Fruit fly (Drosophila melanogaster): Measurements from ENCODE around the gene CG44227.
A peak's percentile ranks its signal among the peaks of the same experiment; 100 is the strongest.

Gene CG44227

DNA sequence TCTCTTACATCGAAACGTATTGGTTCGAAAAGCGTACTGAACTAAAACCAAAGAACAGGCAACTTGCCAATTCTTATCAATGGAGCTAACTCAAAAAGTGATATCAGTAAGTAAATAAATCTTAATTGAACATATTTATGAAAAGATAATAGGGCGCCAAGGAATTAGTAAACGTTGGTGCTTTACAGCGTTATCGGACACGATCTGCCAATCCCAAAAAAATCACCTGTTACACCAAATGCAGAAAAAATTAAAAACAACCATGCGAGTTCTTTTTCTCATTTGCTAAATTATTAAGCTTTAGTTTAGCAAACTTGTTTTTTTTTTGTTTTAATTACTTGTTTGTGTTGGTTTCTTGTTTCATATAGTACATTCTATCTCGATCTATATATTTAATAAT, 30.3 kb downstream of the CG44227 start, which contains the start of gene CG42489:
CG42489 (minus strand) TSS at position 101 of the 400 bp plus-strand sequence.
- no peak for TF ChIP-seq jing (GFP tag; optimal IDR thresholded peaks at IDR 0.05)
- TF ChIP-seq CG17802 (tag; optimal IDR thresholded peaks at IDR 0.05) = no peak
- no peak for TF ChIP-seq Oaz (GFP tag; IDR thresholded peaks at IDR 0.05)
- no peak for TF ChIP-seq sens-2 (GFP tag; IDR thresholded peaks at IDR 0.05)
- peak; percentile 6 for TF ChIP-seq CG34376 (GFP tag; optimal IDR thresholded peaks at IDR 0.05)
- TF ChIP-seq ind (GFP tag; optimal IDR thresholded peaks at IDR 0.05) = no peak
- TF ChIP-seq exex (tag; optimal IDR thresholded peaks at IDR 0.05) = peak; percentile 64
- peak; percentile 8 for TF ChIP-seq grn (GFP tag; optimal IDR thresholded peaks at IDR 0.05)
- peak; percentile 8 for TF ChIP-seq HmgZ (tag; optimal IDR thresholded peaks at IDR 0.05)

DNA sequence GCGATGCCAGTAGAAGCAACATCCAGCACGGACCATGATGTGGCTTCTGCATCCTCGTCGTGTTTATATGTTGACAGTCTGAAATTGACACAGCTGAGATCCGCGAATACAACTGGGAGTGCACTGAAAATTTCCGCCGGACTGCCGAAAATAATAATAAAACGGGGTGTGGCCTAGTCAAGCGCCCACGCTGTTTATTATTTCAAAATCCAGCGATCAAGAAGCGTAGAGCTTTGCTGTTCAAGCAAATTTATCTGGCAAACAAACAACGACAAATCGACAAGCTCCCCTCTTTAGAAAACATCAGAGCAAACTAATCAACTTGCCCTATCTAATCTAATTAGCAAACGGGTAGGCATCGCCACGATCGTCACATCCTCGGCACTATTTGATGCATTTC, 30.9 kb downstream of the CG44227 start:
- no peak for TF ChIP-seq CG12391 (tag; optimal IDR thresholded peaks at IDR 0.05)
- TF ChIP-seq CG11247 (GFP tag; IDR thresholded peaks at IDR 0.05) = no peak
- TF ChIP-seq CG7372 (GFP tag; IDR thresholded peaks at IDR 0.05) = no peak
- TF ChIP-seq Ssrp (tag; optimal IDR thresholded peaks at IDR 0.05) = no peak
- no peak for TF ChIP-seq Myb (GFP tag; optimal IDR thresholded peaks at IDR 0.05)
- peak; percentile 75 for TF ChIP-seq Med (GFP tag)
- TF ChIP-seq zfh1 (GFP tag; IDR thresholded peaks at IDR 0.05) = no peak
- TF ChIP-seq CG2712 (tag; optimal IDR thresholded peaks at IDR 0.05) = no peak
- no peak for TF ChIP-seq ab (GFP tag; optimal IDR thresholded peaks at IDR 0.05)
- TF ChIP-seq gsb (GFP tag; IDR thresholded peaks at IDR 0.05) = 0 out of 2 replicates have a peak, but pooled peaks have one; percentile 29
- no peak for TF ChIP-seq psq (GFP tag; optimal IDR thresholded peaks at IDR 0.05)
- no peak for TF ChIP-seq CG3407 (GFP tag; optimal IDR thresholded peaks at IDR 0.05)
- no peak for TF ChIP-seq cg (GFP tag; optimal IDR thresholded peaks at IDR 0.05)
- TF ChIP-seq z (GFP tag; IDR thresholded peaks at IDR 0.05) = no peak
- TF ChIP-seq sens (GFP tag) = peak; percentile 53
- TF ChIP-seq Ets65A (GFP tag) = peak; percentile 71

DNA sequence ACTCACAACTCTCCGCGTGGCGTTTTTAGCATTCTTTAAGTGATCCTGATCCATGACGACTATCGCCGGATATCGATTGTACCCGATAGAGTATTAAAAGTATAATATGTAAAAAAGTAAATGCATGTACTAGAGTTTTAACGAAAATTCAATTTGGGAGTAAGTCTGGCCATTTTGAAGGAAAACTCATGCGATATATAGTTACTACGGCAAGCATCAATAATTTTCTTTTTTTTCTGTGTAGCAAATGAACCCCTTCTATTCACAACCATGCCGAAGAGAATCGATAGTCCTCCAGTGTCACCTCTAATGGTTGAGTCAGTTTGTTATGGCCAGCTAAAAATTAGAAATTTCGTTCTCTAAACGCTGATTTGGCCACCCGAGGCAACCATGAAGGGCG, 32.2 kb downstream of the CG44227 start, which contains the start of the genes Sys1 and Dhod:
Sys1 (plus strand) TSS at position 91 of the 400 bp plus-strand sequence.
Dhod (minus strand) TSS at position 186 of the 400 bp plus-strand sequence.
- TF ChIP-seq pan (optimal IDR thresholded peaks at IDR 0.05) (no peak), pan (GFP tag; optimal IDR thresholded peaks at IDR 0.05 in 1 of 2, IDR thresholded peaks at IDR 0.05 in 1 of 2) (peak in 1 of 2 experiments; percentile 72), vnd (GFP tag; IDR thresholded peaks at IDR 0.05; ENCODE audit: partially characterized antibody) (peak; percentile 85), Scr (GFP tag; IDR thresholded peaks at IDR 0.05; ENCODE audit: partially characterized antibody) (peak; percentile 91), Dfd (GFP tag; optimal IDR thresholded peaks at IDR 0.05) (no peak), CG10366 (GFP tag; IDR thresholded peaks at IDR 0.05) (peak; percentile 43; the same call in 1 of the 2 replicates), CG15696 (tag; optimal IDR thresholded peaks at IDR 0.05) (peak; percentile 3), az2 (GFP tag; optimal IDR thresholded peaks at IDR 0.05) (peak; percentile 53), fd96Cb (tag; optimal IDR thresholded peaks at IDR 0.05) (peak; percentile 20), Camta (GFP tag; optimal IDR thresholded peaks at IDR 0.05) (peak; percentile 28), CG14860 (GFP tag; IDR thresholded peaks at IDR 0.05; ENCODE audit: partially characterized antibody) (peak; percentile 72), Ets97D (GFP tag; optimal IDR thresholded peaks at IDR 0.05) (peak; percentile 57), disco-r (GFP tag; optimal IDR thresholded peaks at IDR 0.05) (peak; percentile 16), al (GFP tag; IDR thresholded peaks at IDR 0.05) (peak; percentile 51), Rx (GFP tag; IDR thresholded peaks at IDR 0.05) (0 out of 2 replicates have a peak, but pooled peaks have one; percentile 12), jing (GFP tag; optimal IDR thresholded peaks at IDR 0.05) (no peak), PHDP (tag; optimal IDR thresholded peaks at IDR 0.05) (peak; percentile 49), CG31388 (GFP tag; optimal IDR thresholded peaks at IDR 0.05) (peak; percentile 4), dimm (GFP tag; IDR thresholded peaks at IDR 0.05) (no peak), CG12942 (GFP tag; optimal IDR thresholded peaks at IDR 0.05) (peak; percentile 45), CG13624 (GFP tag; optimal IDR thresholded peaks at IDR 0.05) (peak; percentile 74), sug (tag; optimal IDR thresholded peaks at IDR 0.05) (peak; percentile 68), CG11085 (GFP tag; IDR thresholded peaks at IDR 0.05) (0 out of 2 replicates have a peak, but pooled peaks have one; percentile 27), ftz-f1 (GFP tag; optimal IDR thresholded peaks at IDR 0.05) (no peak), NK7.1 (GFP tag; optimal IDR thresholded peaks at IDR 0.05) (peak; percentile 39), CG12769 (tag; optimal IDR thresholded peaks at IDR 0.05) (peak; percentile 64), Dip3 (GFP tag; optimal IDR thresholded peaks at IDR 0.05) (peak; percentile 77)
